Fruit fly (Drosophila melanogaster) whole organism, adult: Measurements from ENCODE around the gene CG16854.

Source experiments
- CG11617 ChIP-seq: fragments of 200-800 bp; sonication (Bioruptor generic); optimal IDR thresholded peaks from 2 replicates; lab custom pipeline; 2017; ENCODE audit warnings: mild to moderate bottlenecking, missing biosample characterization, missing genetic modification reagents, missing genetic modification characterization
- CG12768 ChIP-seq: fragments of 200-800 bp; sonication (Bioruptor generic); optimal IDR thresholded peaks from 2 replicates; lab custom pipeline; 2017; ENCODE audit warnings: missing biosample characterization, missing genetic modification characterization, mild to moderate bottlenecking, moderate library complexity, missing genetic modification reagents
- CG14711 ChIP-seq: fragments of 200-800 bp; sonication (Bioruptor generic); optimal IDR thresholded peaks from 2 replicates; lab custom pipeline; 2018; ENCODE audit warnings: missing biosample characterization, mild to moderate bottlenecking, missing genetic modification characterization, moderate library complexity
- CG1620 ChIP-seq: fragments of 200-800 bp; sonication (Bioruptor generic); optimal IDR thresholded peaks from 2 replicates; lab custom pipeline; 2016; ENCODE audit warnings: missing biosample characterization, missing genetic modification characterization
- CG33017 ChIP-seq: fragments of 200-800 bp; sonication (Bioruptor generic); optimal IDR thresholded peaks from 2 replicates; lab custom pipeline; 2018; ENCODE audit warnings: missing biosample characterization, mild to moderate bottlenecking, missing genetic modification characterization, moderate library complexity
- CG5204 ChIP-seq: fragments of 200-800 bp; sonication (Bioruptor generic); optimal IDR thresholded peaks from 2 replicates; lab custom pipeline; 2016; ENCODE audit warnings: missing biosample characterization, missing genetic modification characterization
- CG7045 ChIP-seq: fragments of 200-800 bp; sonication (Bioruptor generic); optimal IDR thresholded peaks from 2 replicates; lab custom pipeline; 2017; ENCODE audit warnings: missing biosample characterization, mild to moderate bottlenecking, missing genetic modification characterization
- CG7101 ChIP-seq: fragments of 200-800 bp; sonication (Bioruptor generic); optimal IDR thresholded peaks from 2 replicates; lab custom pipeline; 2018; ENCODE audit warnings: missing biosample characterization, mild to moderate bottlenecking, missing genetic modification characterization, moderate library complexity
- Clk ChIP-seq: fragments of 200-800 bp; sonication (Bioruptor generic); optimal IDR thresholded peaks from 2 replicates; lab custom pipeline; 2017; ENCODE audit warnings: missing biosample characterization, missing genetic modification characterization
- Crg-1 ChIP-seq: fragments of 200-800 bp; sonication (Bioruptor generic); optimal IDR thresholded peaks from 2 replicates; lab custom pipeline; 2016; ENCODE audit warnings: missing biosample characterization, missing genetic modification characterization
- Hr96 ChIP-seq: fragments of 200-800 bp; sonication (Bioruptor generic); optimal IDR thresholded peaks from 2 replicates; lab custom pipeline; 2016; ENCODE audit warnings: missing biosample characterization, missing genetic modification characterization
- Mnt ChIP-seq: fragments of 200-800 bp; sonication (Bioruptor generic); optimal IDR thresholded peaks from 2 replicates; lab custom pipeline; 2016; ENCODE audit warnings: missing biosample characterization, mild to moderate bottlenecking, missing genetic modification characterization
- bab1 ChIP-seq: fragments of 200-800 bp; sonication (Bioruptor generic); optimal IDR thresholded peaks from 3 replicates; lab custom pipeline; 2019; ENCODE audit warnings: missing biosample characterization, mild to moderate bottlenecking, missing genetic modification characterization, moderate library complexity
- cic ChIP-seq: fragments of 200-800 bp; sonication (Bioruptor generic); optimal IDR thresholded peaks from 2 replicates; lab custom pipeline; 2017; ENCODE audit warnings: missing biosample characterization, mild to moderate bottlenecking, missing genetic modification characterization, moderate library complexity
- cnc ChIP-seq, 2 experiments: fragments of >200 bp; optimal IDR thresholded peaks; 2 replicates each; lab custom pipeline; 2017
- kay ChIP-seq: fragments of 200-800 bp; sonication (Bioruptor generic); peaks from one replicate; lab custom pipeline; 2016; ENCODE audit warnings: missing biosample characterization, missing genetic modification characterization, borderline replicate concordance
- ovo ChIP-seq: fragments of 200-800 bp; sonication (Bioruptor generic); optimal IDR thresholded peaks from 2 replicates; lab custom pipeline; 2016; ENCODE audit warnings: missing biosample characterization, missing genetic modification characterization
- pad ChIP-seq: fragments of 200-800 bp; sonication (Bioruptor generic); optimal IDR thresholded peaks from 3 replicates; lab custom pipeline; 2017; ENCODE audit warnings: missing biosample characterization, missing genetic modification characterization, mild to moderate bottlenecking, moderate library complexity, missing genetic modification reagents
- tj ChIP-seq: fragments of 200-800 bp; sonication (Bioruptor generic); optimal IDR thresholded peaks from 3 replicates; lab custom pipeline; 2017; ENCODE audit warnings: missing biosample characterization, mild to moderate bottlenecking, missing genetic modification characterization, moderate library complexity
- toe ChIP-seq: fragments of 200-800 bp; sonication (Bioruptor generic); optimal IDR thresholded peaks from 2 replicates; lab custom pipeline; 2016; ENCODE audit warnings: missing biosample characterization, missing genetic modification characterization

Gene CG16854

DNA sequence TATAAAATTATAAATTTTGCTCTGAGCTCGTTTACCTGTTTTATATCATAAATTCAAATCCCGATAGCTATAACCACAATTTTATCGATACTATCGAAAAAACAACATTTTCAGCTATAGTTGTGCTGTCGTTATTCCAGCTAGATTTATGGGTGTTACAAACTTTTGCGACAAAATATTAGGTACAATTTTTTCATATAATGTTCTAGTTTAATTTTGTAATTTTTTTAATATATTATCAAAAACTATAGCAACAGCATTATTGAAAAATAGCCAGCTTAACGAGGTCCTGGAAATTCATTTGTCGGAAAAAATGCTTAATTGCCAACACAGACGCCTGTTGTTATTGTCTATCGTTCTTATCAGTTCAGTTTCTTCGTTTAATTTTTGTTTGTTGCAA lies 4.6 kb downstream of the CG16854 start, which contains the start of gene Wdr59:
Gene Wdr59 (plus strand): TSS at position 334 of the 400 bp plus-strand sequence.
- TF ChIP-seq cic (GFP tag; lab: Kevin White, UChicago) (no peak), CG7045 (GFP tag; lab: Kevin White, UChicago) (peak; percentile 4), CG12768 (GFP tag; lab: Kevin White, UChicago) (no peak), bab1 (GFP tag; lab: Kevin White, UChicago) (peak; percentile 64), CG5204 (peak; percentile 54), pad (GFP tag; lab: Kevin White, UChicago) (no peak), Hr96 (GFP tag; lab: Kevin White, UChicago) (no peak), ovo (GFP tag; lab: Kevin White, UChicago) (no peak), Crg-1 (GFP tag; lab: Kevin White, UChicago) (peak; percentile 25), CG14711 (tag; lab: Kevin White, UChicago) (peak; percentile 59), toe (no peak), tj (GFP tag; lab: Kevin White, UChicago) (peak; percentile 9), CG7101 (tag; lab: Kevin White, UChicago) (peak; percentile 40), cnc (optimal IDR thresholded peaks at IDR 0.05; lab: Kevin White, UChicago) (no peak), CG1620 (peak; percentile 23), kay (GFP tag; lab: Kevin White, UChicago) (no peak), Clk (no peak), CG11617 (peak; percentile 33), CG33017 (tag; lab: Kevin White, UChicago) (peak; percentile 32), Mnt (GFP tag; lab: Kevin White, UChicago) (peak; percentile 26)

DNA sequence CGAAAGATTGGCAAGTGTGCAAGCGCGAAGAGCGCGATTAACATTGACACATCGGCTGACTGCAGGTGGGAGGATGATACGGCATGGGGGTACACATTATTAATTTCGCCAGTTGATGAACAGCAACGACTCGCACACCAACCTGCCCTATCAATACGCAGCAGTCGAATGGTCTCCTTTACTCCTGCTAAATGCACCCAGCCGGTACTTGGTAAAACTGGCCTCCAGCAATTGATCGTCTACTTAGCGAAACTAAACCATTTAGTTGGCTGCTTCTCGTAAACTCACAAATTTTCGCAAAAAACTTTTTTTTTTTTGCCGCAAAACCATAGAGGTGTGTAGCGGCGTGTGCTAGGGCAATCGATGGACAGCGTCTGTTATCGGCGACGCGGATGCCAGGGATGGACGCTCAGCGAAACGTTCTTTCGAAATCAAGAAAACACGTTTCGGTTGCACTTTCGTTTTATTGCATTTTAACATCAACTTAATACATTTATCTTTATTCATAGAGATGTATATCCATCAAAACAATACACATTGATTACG lies 14.1 kb downstream of the CG16854 start, which contains the start of gene Ge-1:
Gene Ge-1 (minus strand): TSS at position 373 of the 546 bp plus-strand sequence.
- TF ChIP-seq CG33017 (tag; lab: Kevin White, UChicago): no peak
- TF ChIP-seq CG12768 (GFP tag; lab: Kevin White, UChicago): no peak
- TF ChIP-seq CG14711 (tag; lab: Kevin White, UChicago): no peak
- TF ChIP-seq ovo (GFP tag; lab: Kevin White, UChicago): no peak
- TF ChIP-seq CG7101 (tag; lab: Kevin White, UChicago): no peak
- TF ChIP-seq cnc (optimal IDR thresholded peaks at IDR 0.05; lab: Kevin White, UChicago): no peak
- peak; percentile 17 for TF ChIP-seq bab1 (GFP tag; lab: Kevin White, UChicago)
- no peak for TF ChIP-seq Crg-1 (GFP tag; lab: Kevin White, UChicago)
- no peak for TF ChIP-seq toe

DNA sequence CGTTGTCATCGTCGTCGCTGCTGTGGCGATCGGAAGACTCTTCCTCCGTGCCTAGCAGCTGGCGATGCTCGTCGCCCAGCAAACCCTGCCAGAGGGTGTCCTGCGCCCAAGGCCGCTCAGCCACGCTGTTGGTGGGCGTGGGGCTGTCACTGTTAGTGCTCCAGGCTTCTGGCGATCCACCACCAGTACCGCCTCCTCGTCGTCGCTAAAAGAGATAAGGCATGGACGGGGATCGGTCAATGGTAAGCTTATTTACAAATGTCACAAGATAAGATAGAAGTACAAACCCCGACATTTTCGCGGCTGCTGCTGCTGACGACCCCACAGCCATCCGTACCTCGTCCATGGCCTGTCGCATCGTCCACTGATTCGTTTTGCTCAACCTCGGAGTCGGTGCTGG lies 18.8 kb downstream of the CG16854 start:
- TF ChIP-seq pad (GFP tag; lab: Kevin White, UChicago) (no peak), kay (GFP tag; lab: Kevin White, UChicago) (no peak), ovo (GFP tag; lab: Kevin White, UChicago) (no peak), CG1620 (no peak), CG12768 (GFP tag; lab: Kevin White, UChicago) (no peak), bab1 (GFP tag; lab: Kevin White, UChicago) (no peak), CG5204 (no peak), toe (no peak), cic (GFP tag; lab: Kevin White, UChicago) (no peak), Crg-1 (GFP tag; lab: Kevin White, UChicago) (no peak), CG33017 (tag; lab: Kevin White, UChicago) (no peak), Hr96 (GFP tag; lab: Kevin White, UChicago) (no peak), Clk (no peak), CG11617 (no peak), CG14711 (tag; lab: Kevin White, UChicago) (no peak), CG7101 (tag; lab: Kevin White, UChicago) (no peak)

DNA sequence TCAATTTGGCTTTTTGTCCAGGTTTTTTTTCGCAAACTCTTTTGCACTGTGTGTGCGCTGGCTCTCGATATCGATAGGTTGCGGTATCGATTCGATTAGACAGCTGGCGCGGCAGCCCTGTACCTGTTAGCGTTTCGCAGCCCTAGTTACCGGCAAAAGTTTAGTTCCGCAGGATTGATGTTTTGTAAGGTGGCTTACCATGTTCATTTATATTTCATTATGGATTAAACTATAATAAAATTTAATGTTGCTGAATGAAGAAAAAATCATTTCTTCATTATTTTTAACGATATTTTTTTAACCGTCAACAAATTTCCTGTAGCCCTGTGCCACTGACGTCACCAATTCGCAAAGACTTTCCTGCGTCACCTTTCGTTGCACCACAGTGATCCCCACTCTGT lies 20.0 kb downstream of the CG16854 start, which contains the start of gene Reps:
Gene Reps (minus strand): TSS at position 84 of the 401 bp plus-strand sequence.
- TF ChIP-seq CG14711 (tag; lab: Kevin White, UChicago): peak; percentile 95
- peak; percentile 96 for TF ChIP-seq bab1 (GFP tag; lab: Kevin White, UChicago)
- peak; percentile 98 for TF ChIP-seq CG12768 (GFP tag; lab: Kevin White, UChicago)
- TF ChIP-seq pad (GFP tag; lab: Kevin White, UChicago): peak; percentile 89
- no peak for TF ChIP-seq kay (GFP tag; lab: Kevin White, UChicago)
- peak; percentile 96 for TF ChIP-seq CG33017 (tag; lab: Kevin White, UChicago)
- peak; percentile 97 for TF ChIP-seq CG1620
- TF ChIP-seq CG7101 (tag; lab: Kevin White, UChicago): peak; percentile 97
- no peak for TF ChIP-seq cnc (optimal IDR thresholded peaks at IDR 0.05; lab: Kevin White, UChicago)
- peak; percentile 93 for TF ChIP-seq Mnt (GFP tag; lab: Kevin White, UChicago)
- peak; percentile 96 for TF ChIP-seq CG11617
- TF ChIP-seq Crg-1 (GFP tag; lab: Kevin White, UChicago): peak; percentile 96
- TF ChIP-seq CG7045 (GFP tag; lab: Kevin White, UChicago): peak; percentile 98
- peak; percentile 77 for TF ChIP-seq cic (GFP tag; lab: Kevin White, UChicago)
- peak; percentile 94 for TF ChIP-seq ovo (GFP tag; lab: Kevin White, UChicago)
- peak; percentile 97 for TF ChIP-seq Hr96 (GFP tag; lab: Kevin White, UChicago)
- peak; percentile 96 for TF ChIP-seq Clk
- peak; percentile 87 for TF ChIP-seq tj (GFP tag; lab: Kevin White, UChicago)
- peak; percentile 98 for TF ChIP-seq toe
- TF ChIP-seq CG5204: peak; percentile 98

DNA sequence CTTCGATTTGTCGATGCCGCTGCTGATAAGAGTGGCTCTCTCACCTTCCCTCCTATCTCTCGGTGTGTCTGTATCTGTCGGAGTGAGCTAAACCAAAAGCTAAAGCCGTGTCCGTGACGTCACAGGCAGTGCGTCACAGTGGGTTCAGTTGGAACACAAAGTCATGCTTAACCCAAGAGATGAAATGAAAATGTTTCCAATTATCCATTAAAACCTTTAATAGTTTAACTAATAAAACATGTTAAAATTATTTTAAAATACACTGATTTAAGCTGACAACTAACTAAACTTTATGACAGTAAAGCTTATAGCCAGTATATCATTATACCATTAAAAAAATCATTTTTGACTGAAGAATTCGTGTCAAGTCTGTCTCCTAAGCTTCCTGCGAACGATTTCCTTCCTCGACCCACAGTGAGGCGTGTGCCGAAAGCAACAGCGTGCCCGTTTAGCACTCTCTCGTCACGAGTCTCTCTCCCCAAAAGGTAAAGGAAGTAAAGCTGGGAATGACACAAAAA lies 26.5 kb downstream of the CG16854 start, which contains the start of gene Idua:
Gene Idua (minus strand): TSS at position 51 of the 518 bp plus-strand sequence.
- TF ChIP-seq CG7101 (tag; lab: Kevin White, UChicago): peak; percentile 59
- TF ChIP-seq Clk: peak; percentile 37
- TF ChIP-seq toe: no peak
- TF ChIP-seq CG11617: peak; percentile 47
- TF ChIP-seq pad (GFP tag; lab: Kevin White, UChicago): peak; percentile 50
- no peak for TF ChIP-seq ovo (GFP tag; lab: Kevin White, UChicago)
- TF ChIP-seq Hr96 (GFP tag; lab: Kevin White, UChicago): no peak
- TF ChIP-seq CG33017 (tag; lab: Kevin White, UChicago): peak; percentile 65
- TF ChIP-seq CG1620: no peak
- TF ChIP-seq CG7045 (GFP tag; lab: Kevin White, UChicago): peak; percentile 63
- TF ChIP-seq cic (GFP tag; lab: Kevin White, UChicago): no peak
- TF ChIP-seq bab1 (GFP tag; lab: Kevin White, UChicago): peak; percentile 65
- TF ChIP-seq tj (GFP tag; lab: Kevin White, UChicago): no peak
- TF ChIP-seq CG5204: no peak
- TF ChIP-seq CG12768 (GFP tag; lab: Kevin White, UChicago): peak; percentile 60
- TF ChIP-seq kay (GFP tag; lab: Kevin White, UChicago): no peak
- TF ChIP-seq cnc (optimal IDR thresholded peaks at IDR 0.05; lab: Kevin White, UChicago): no peak
- peak; percentile 51 for TF ChIP-seq CG14711 (tag; lab: Kevin White, UChicago)
- TF ChIP-seq Mnt (GFP tag; lab: Kevin White, UChicago): no peak
- TF ChIP-seq Crg-1 (GFP tag; lab: Kevin White, UChicago): no peak
